Worm (Caenorhabditis elegans) whole organism, L3 larva: ENCODE results near the gene B0222.15.

ENCODE experiments used
- ceh-28 ChIP-seq: fragments of 150-350 bp; optimal IDR thresholded peaks from 2 replicates; lab custom pipeline; 2014; ENCODE audit warnings: missing biosample characterization, missing genetic modification reagents, missing genetic modification characterization
- ceh-82 ChIP-seq: fragments of 150-350 bp; optimal IDR thresholded peaks from 2 replicates; lab custom pipeline; 2014; ENCODE audit warnings: missing biosample characterization, missing genetic modification characterization
- ceh-9 ChIP-seq: sonication (generic microtip); optimal IDR thresholded peaks from 2 replicates; lab custom pipeline; 2018; ENCODE audit warnings: missing biosample characterization, missing genetic modification characterization
- egl-27 ChIP-seq: sonication (generic microtip); optimal IDR thresholded peaks from 4 replicates; lab custom pipeline; 2017; ENCODE audit warnings: missing biosample characterization, missing genetic modification reagents, missing genetic modification characterization
- nhr-12 ChIP-seq: fragments of 150-350 bp; optimal IDR thresholded peaks from 2 replicates; lab custom pipeline; 2014; ENCODE audit warnings: missing biosample characterization, missing genetic modification characterization
- nhr-25 ChIP-seq: sonication (generic microtip); optimal IDR thresholded peaks from 2 replicates; lab custom pipeline; 2017; ENCODE audit warnings: missing biosample characterization, missing genetic modification characterization
- pha-4 ChIP-seq: fragments of 150-350 bp; optimal IDR thresholded peaks from 2 replicates; lab custom pipeline; 2014; ENCODE audit warnings: missing biosample characterization, missing genetic modification reagents, missing genetic modification characterization
- sea-2 ChIP-seq: fragments of 150-350 bp; sonication (generic microtip); optimal IDR thresholded peaks from 4 replicates; lab custom pipeline; 2014; ENCODE audit warnings: missing biosample characterization, missing genetic modification reagents, missing genetic modification characterization
- snpc-4 ChIP-seq: fragments of 150-350 bp; optimal IDR thresholded peaks from 2 replicates; lab custom pipeline; 2014; ENCODE audit warnings: missing biosample characterization, missing genetic modification characterization
- tbx-2 ChIP-seq: sonication (generic microtip); optimal IDR thresholded peaks from 2 replicates; lab custom pipeline; 2016; ENCODE audit warnings: mild to moderate bottlenecking, missing genetic modification characterization, missing compliant biosample characterization
- unc-39 ChIP-seq: sonication (generic microtip); optimal IDR thresholded peaks from 4 replicates; lab custom pipeline; 2017; ENCODE audit warnings: missing biosample characterization, missing genetic modification characterization

DNA sequence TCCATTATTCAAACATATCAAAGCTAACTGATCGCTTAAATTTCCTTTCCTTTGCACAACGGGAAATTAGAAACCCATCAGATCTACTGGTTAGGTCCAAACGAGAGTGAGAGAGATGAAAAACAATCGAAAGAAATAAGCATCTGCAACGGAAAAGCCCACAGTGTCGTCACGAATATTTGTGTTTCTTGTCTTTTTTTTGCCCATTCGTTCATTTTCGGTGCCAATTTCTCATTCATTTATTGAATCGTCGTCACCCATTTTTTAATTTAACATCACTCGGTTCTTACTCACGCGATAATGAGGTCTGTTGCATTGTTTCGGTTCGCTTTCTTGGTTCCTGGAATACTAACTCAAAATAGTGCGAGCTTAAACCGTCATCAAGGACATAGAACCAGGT is 32.4 kb downstream of the B0222.15 start, which contains the start of gene F21C10.6:
- TF ChIP-seq egl-27 (tag; lab: Kevin White, UChicago) = no peak
- no peak for TF ChIP-seq pha-4 (tag; lab: Kevin White, UChicago)
- TF ChIP-seq ceh-82 = no peak
- no peak for TF ChIP-seq unc-39
- no peak for TF ChIP-seq snpc-4 (tag; lab: Kevin White, UChicago)
- TF ChIP-seq ceh-28 (tag; lab: Kevin White, UChicago) = no peak
- TF ChIP-seq sea-2 = no peak
- no peak for TF ChIP-seq ceh-9 (tag; lab: Kevin White, UChicago)
- no peak for TF ChIP-seq tbx-2 (tag; lab: Kevin White, UChicago)
- TF ChIP-seq nhr-25 = no peak
- no peak for TF ChIP-seq nhr-12 (tag; lab: Kevin White, UChicago)
